Worm (Caenorhabditis elegans): Measurements from ENCODE around the gene C33G3.6.

Gene C33G3.6

DNA sequence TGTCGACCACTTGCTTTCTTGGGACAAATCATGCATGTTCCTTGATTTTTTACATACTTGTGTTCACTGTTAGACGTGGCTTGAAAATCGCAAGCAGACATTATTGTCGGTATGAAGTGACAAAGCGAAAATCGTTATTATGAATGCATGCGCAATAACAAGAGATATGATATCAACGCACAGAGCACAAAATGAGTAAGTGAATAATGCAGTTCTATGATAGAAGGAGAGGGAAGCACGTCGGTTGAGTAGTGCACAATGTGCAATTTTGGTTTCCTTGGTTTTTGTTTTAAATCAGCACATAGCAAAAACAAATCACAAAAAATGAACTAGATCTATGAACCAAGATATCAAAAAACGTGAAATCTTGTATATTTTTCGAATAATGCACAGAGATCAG, 29.2 kb upstream of the C33G3.6 start, which contains the start of gene nhr-281:
Gene nhr-281, minus strand, starts transcription at position 101 of the 400 bp plus-strand sequence.
- TF ChIP-seq unc-39 (tag; optimal IDR thresholded peaks at IDR 0.05) = no peak
- no peak for TF ChIP-seq unc-62 (GFP tag; optimal IDR thresholded peaks at IDR 0.05)
- TF ChIP-seq mdl-1 (tag; optimal IDR thresholded peaks at IDR 0.05) = no peak
- TF ChIP-seq sea-2 (GFP tag; optimal IDR thresholded peaks at IDR 0.05) = no peak
- no peak for TF ChIP-seq lin-39 (tag; optimal IDR thresholded peaks at IDR 0.05)
- TF ChIP-seq egl-27 (tag; optimal IDR thresholded peaks at IDR 0.05) = no peak
- TF ChIP-seq eor-1 (tag; optimal IDR thresholded peaks at IDR 0.05) = no peak
- TF ChIP-seq nhr-12 (tag; optimal IDR thresholded peaks at IDR 0.05) = no peak
- TF ChIP-seq fkh-10 (GFP tag; optimal IDR thresholded peaks at IDR 0.05) = no peak
- no peak for TF ChIP-seq ceh-82 (tag; optimal IDR thresholded peaks at IDR 0.05)
- TF ChIP-seq nhr-23 (tag; optimal IDR thresholded peaks at IDR 0.05) = no peak
- TF ChIP-seq skn-1 (tag; optimal IDR thresholded peaks at IDR 0.05) = no peak
- no peak for TF ChIP-seq ceh-9 (tag; optimal IDR thresholded peaks at IDR 0.05)
- TF ChIP-seq nhr-25 (tag; optimal IDR thresholded peaks at IDR 0.05) = no peak
- TF ChIP-seq pha-4 (tag; optimal IDR thresholded peaks at IDR 0.05) = no peak
- TF ChIP-seq tbx-2 (tag; optimal IDR thresholded peaks at IDR 0.05) = no peak

DNA sequence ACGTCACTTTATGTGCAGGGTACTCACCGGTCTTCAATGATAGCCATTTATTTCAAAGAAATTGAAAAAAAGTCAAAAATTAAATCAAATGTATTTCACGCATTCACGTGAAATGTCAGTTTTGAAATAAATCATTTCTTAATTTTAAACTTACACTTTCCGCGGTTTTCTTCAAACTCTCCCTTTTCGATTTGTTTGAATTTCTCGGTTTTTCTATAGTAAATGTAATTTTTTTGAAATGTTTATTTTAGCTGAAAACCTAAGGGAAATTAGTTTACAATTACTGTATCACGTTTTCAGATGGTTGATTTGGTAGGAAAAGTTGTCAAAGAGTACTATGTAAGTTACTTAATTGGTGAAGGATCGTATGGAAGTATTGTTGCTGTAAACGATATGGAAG, 24.1 kb upstream of the C33G3.6 start, which contains the start of gene F16B12.7:
Gene F16B12.7, plus strand, starts transcription at position 301 of the 400 bp plus-strand sequence.
- TF ChIP-seq fos-1 (tag; optimal IDR thresholded peaks at IDR 0.05) = no peak

DNA sequence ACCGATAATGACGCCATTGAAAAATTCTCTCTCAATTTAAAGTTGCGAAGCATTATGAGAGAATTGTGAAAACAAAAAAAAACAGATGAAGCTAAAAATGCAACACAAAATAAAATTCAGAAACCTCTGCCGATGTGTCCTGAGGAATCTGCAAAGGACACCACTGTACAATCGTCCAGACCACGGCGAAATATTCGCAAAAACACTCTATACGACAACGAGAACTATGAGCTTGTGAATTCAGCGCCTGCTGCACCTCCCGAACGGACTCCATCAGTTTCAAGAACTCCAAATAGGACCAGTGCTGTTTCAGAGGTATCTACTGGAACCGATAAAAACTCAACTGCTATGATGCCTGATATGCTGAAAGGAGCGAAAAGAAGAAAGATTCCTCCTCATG, 18.3 kb upstream of the C33G3.6 start:
- TF ChIP-seq pha-4 (tag; optimal IDR thresholded peaks at IDR 0.05) (no peak), unc-62 (GFP tag; optimal IDR thresholded peaks at IDR 0.05) (no peak), nhr-11 (tag; optimal IDR thresholded peaks at IDR 0.05) (no peak)

DNA sequence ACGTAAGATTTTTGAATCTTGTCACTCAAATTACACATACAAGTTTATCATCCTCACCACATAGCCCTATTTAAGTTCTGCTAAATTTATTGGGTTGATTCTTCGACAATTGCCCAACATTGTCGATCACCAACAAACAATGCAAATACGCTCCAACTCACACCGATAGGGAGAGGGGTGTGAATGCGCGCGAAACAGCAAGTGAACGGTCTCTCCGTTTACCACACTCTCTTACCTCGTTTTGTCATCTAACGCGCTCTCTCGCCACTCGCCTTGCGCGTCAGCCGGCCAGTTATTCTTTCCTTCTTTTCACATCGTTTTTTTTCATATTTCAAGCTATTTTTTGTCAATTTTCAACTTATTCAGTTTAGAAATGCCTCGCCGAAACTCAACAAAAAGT, 17.9 kb upstream of the C33G3.6 start, which contains the start of gene F16B12.6:
Gene F16B12.6, plus strand, starts transcription at position 331 of the 400 bp plus-strand sequence.
- TF ChIP-seq unc-39 (tag; optimal IDR thresholded peaks at IDR 0.05) = no peak
- no peak for TF ChIP-seq ztf-4 (tag; optimal IDR thresholded peaks at IDR 0.05)
- peak; percentile 47 for TF ChIP-seq jun-1 (tag; optimal IDR thresholded peaks at IDR 0.05)
- TF ChIP-seq nhr-76 (tag; optimal IDR thresholded peaks at IDR 0.05) = no peak
- TF ChIP-seq elt-3 (tag; optimal IDR thresholded peaks at IDR 0.05) = no peak
- no peak for TF ChIP-seq egl-27 (tag; optimal IDR thresholded peaks at IDR 0.05)
- peak; percentile 43 for TF ChIP-seq pqm-1 (tag; optimal IDR thresholded peaks at IDR 0.05)
- peak; percentile 63 for TF ChIP-seq hmg-11 (tag; optimal IDR thresholded peaks at IDR 0.05)
- TF ChIP-seq elt-2 (tag; optimal IDR thresholded peaks at IDR 0.05) = peak; percentile 64
- TF ChIP-seq lin-39 (tag; optimal IDR thresholded peaks at IDR 0.05) = peak; percentile 47
- no peak for TF ChIP-seq unc-62 (GFP tag; optimal IDR thresholded peaks at IDR 0.05)
- TF ChIP-seq lsy-12 (tag; optimal IDR thresholded peaks at IDR 0.05) = peak; percentile 2
- no peak for TF ChIP-seq nhr-28 (tag; optimal IDR thresholded peaks at IDR 0.05)
- TF ChIP-seq fkh-2 (tag; optimal IDR thresholded peaks at IDR 0.05) = no peak
- peak; percentile 23 for TF ChIP-seq elt-1 (tag; optimal IDR thresholded peaks at IDR 0.05)
- TF ChIP-seq nhr-237 (tag; optimal IDR thresholded peaks at IDR 0.05) = no peak
- no peak for TF ChIP-seq daf-12 (tag; optimal IDR thresholded peaks at IDR 0.05)
- TF ChIP-seq skn-1 (tag; optimal IDR thresholded peaks at IDR 0.05) = peak; percentile 65
- TF ChIP-seq nhr-43 (tag; optimal IDR thresholded peaks at IDR 0.05; ENCODE audit: poor library complexity, severe bottlenecking) = peak; percentile 37
- TF ChIP-seq lin-15B (tag; optimal IDR thresholded peaks at IDR 0.05) = peak; percentile 92
- no peak for TF ChIP-seq nhr-12 (tag; optimal IDR thresholded peaks at IDR 0.05)
- peak; percentile 38 for TF ChIP-seq ama-1 (optimal IDR thresholded peaks at IDR 0.05)
- TF ChIP-seq snpc-4 (tag; optimal IDR thresholded peaks at IDR 0.05) = peak; percentile 54
- TF ChIP-seq nhr-67 (tag; optimal IDR thresholded peaks at IDR 0.05) = no peak
- TF ChIP-seq nhr-23 (tag; optimal IDR thresholded peaks at IDR 0.05) = peak; percentile 69
- TF ChIP-seq pha-4 (tag; optimal IDR thresholded peaks at IDR 0.05) = peak; percentile 89
- TF ChIP-seq zag-1 (tag; optimal IDR thresholded peaks at IDR 0.05) = no peak
- TF ChIP-seq ceh-82 (tag; optimal IDR thresholded peaks at IDR 0.05) = no peak
- TF ChIP-seq nhr-25 (tag; optimal IDR thresholded peaks at IDR 0.05) = peak; percentile 80
- TF ChIP-seq fkh-10 (GFP tag; optimal IDR thresholded peaks at IDR 0.05) = no peak
- no peak for TF ChIP-seq sea-2 (GFP tag; optimal IDR thresholded peaks at IDR 0.05)
- no peak for TF ChIP-seq nhr-11 (tag; optimal IDR thresholded peaks at IDR 0.05)
- TF ChIP-seq nfya-1 (tag; optimal IDR thresholded peaks at IDR 0.05; ENCODE audit: insufficient read depth) = peak; percentile 84
- peak; percentile 51 for TF ChIP-seq tbx-2 (tag; optimal IDR thresholded peaks at IDR 0.05)
- no peak for TF ChIP-seq ceh-9 (tag; optimal IDR thresholded peaks at IDR 0.05)
- TF ChIP-seq ceh-28 (tag; optimal IDR thresholded peaks at IDR 0.05) = peak; percentile 17
- no peak for TF ChIP-seq mdl-1 (tag; optimal IDR thresholded peaks at IDR 0.05)
- no peak for TF ChIP-seq mml-1 (tag; optimal IDR thresholded peaks at IDR 0.05)
- no peak for TF ChIP-seq eor-1 (tag; optimal IDR thresholded peaks at IDR 0.05)
